Fruit fly (Drosophila melanogaster) whole organism, wandering third instar larva: ENCODE measurements around the gene CG43291.
A peak's percentile ranks its signal among the peaks of the same experiment; 100 is the strongest.

Source experiments
- Abd-B ChIP-seq: fragments of >200 bp; optimal IDR thresholded peaks from 2 replicates; lab custom pipeline; 2017; ENCODE audit warnings: missing biosample characterization, missing genetic modification characterization
- CG32264 ChIP-seq: fragments of 200-800 bp; sonication (Bioruptor generic); optimal IDR thresholded peaks from 2 replicates; lab custom pipeline; 2016; ENCODE audit warnings: missing biosample characterization, missing genetic modification characterization
- Dfd ChIP-seq: fragments of >200 bp; optimal IDR thresholded peaks from 2 replicates; lab custom pipeline; 2017; ENCODE audit warnings: missing biosample characterization, missing genetic modification characterization
- Dif ChIP-seq: fragments of 200-275, 200-300 bp; sonication (Bioruptor generic); optimal IDR thresholded peaks from 2 replicates; lab custom pipeline; 2018; ENCODE audit warnings: missing biosample characterization, missing genetic modification characterization; ENCODE audit not compliant: partially characterized antibody
- GATAd ChIP-seq: sonication (Bioruptor generic); optimal IDR thresholded peaks from 2 replicates; lab custom pipeline; 2016; ENCODE audit warnings: missing biosample characterization, missing genetic modification characterization
- HLH106 ChIP-seq: fragments of 200-800 bp; optimal IDR thresholded peaks from 3 replicates; lab custom pipeline; 2019; ENCODE audit warnings: missing biosample characterization, mild to moderate bottlenecking, missing genetic modification characterization, moderate library complexity
- Hr78 ChIP-seq: fragments of >200 bp; optimal IDR thresholded peaks from 2 replicates; lab custom pipeline; 2017; ENCODE audit warnings: missing biosample characterization, missing genetic modification characterization
- Hr83 ChIP-seq: fragments of 200-300 bp; sonication (Bioruptor generic); optimal IDR thresholded peaks from 2 replicates; lab custom pipeline; 2016; ENCODE audit warnings: missing biosample characterization, mild to moderate bottlenecking, missing genetic modification characterization, moderate library complexity; ENCODE audit not compliant: poor library complexity, severe bottlenecking
- Jra ChIP-seq: sonication (Bioruptor generic); optimal IDR thresholded peaks from 2 replicates; lab custom pipeline; 2016; ENCODE audit warnings: missing biosample characterization, missing genetic modification characterization
- Mio ChIP-seq: sonication (Bioruptor generic); optimal IDR thresholded peaks from 2 replicates; lab custom pipeline; 2016; ENCODE audit warnings: missing biosample characterization, missing genetic modification characterization
- N ChIP-seq: fragments of >200 bp; optimal IDR thresholded peaks from 2 replicates; lab custom pipeline; 2018; ENCODE audit warnings: missing biosample characterization, missing external identifiers, missing genetic modification characterization
- OdsH ChIP-seq: fragments of 200-800 bp; sonication (Bioruptor generic); optimal IDR thresholded peaks from 2 replicates; lab custom pipeline; 2016; ENCODE audit warnings: missing biosample characterization, mild to moderate bottlenecking, missing genetic modification characterization
- Rel ChIP-seq, 2 experiments: fragments of 200-800 bp; sonication (Bioruptor generic) in 1 of 2; optimal IDR thresholded peaks; 2 replicates in 1 of 2; 3 replicates in 1 of 2; lab custom pipeline; 2016 to 2019; ENCODE audit warnings: mild to moderate bottlenecking in 2 of 2, missing biosample characterization in 2 of 2, missing genetic modification characterization in 2 of 2, moderate library complexity in 1 of 2
- Sp1 ChIP-seq: fragments of 200-800 bp; sonication (Bioruptor generic); optimal IDR thresholded peaks from 3 replicates; lab custom pipeline; 2019; ENCODE audit warnings: missing biosample characterization, mild to moderate bottlenecking, missing genetic modification characterization, moderate library complexity
- Vsx2 ChIP-seq: fragments of 200-300, 225-300 bp; sonication (Bioruptor generic); optimal IDR thresholded peaks from 2 replicates; lab custom pipeline; 2018; ENCODE audit warnings: missing biosample characterization, missing genetic modification characterization; ENCODE audit not compliant: partially characterized antibody
- br ChIP-seq: fragments of 200-800 bp; sonication (Bioruptor generic); optimal IDR thresholded peaks from 2 replicates; lab custom pipeline; 2016; ENCODE audit warnings: missing biosample characterization, missing genetic modification characterization
- brk ChIP-seq: fragments of 200-800 bp; sonication (Bioruptor generic); optimal IDR thresholded peaks from 2 replicates; lab custom pipeline; 2016; ENCODE audit warnings: missing biosample characterization, mild to moderate bottlenecking, missing genetic modification characterization
- dl ChIP-seq, 2 experiments: fragments of 175-275, 200-275 bp in 1 of 2; fragments of 200-275 bp in 1 of 2; sonication (Bioruptor generic); optimal IDR thresholded peaks; lab custom pipeline; 2018; ENCODE audit warnings: mild to moderate bottlenecking in 2 of 2, missing biosample characterization in 2 of 2, missing genetic modification characterization in 2 of 2, moderate library complexity in 2 of 2; ENCODE audit not compliant: partially characterized antibody in 2 of 2, insufficient read depth in 1 of 2
- dmrt93B ChIP-seq: fragments of 200-800 bp; sonication (Bioruptor generic); optimal IDR thresholded peaks from 2 replicates; lab custom pipeline; 2018; ENCODE audit warnings: missing biosample characterization, mild to moderate bottlenecking, missing genetic modification characterization
- dsf ChIP-seq: sonication (Bioruptor generic); optimal IDR thresholded peaks from 2 replicates; lab custom pipeline; 2016; ENCODE audit warnings: missing biosample characterization, missing genetic modification characterization, borderline replicate concordance
- ey ChIP-seq: fragments of 200-800 bp; sonication (Bioruptor generic); optimal IDR thresholded peaks from 2 replicates; lab custom pipeline; 2016; ENCODE audit warnings: missing biosample characterization, missing genetic modification characterization
- fru ChIP-seq: fragments of 200-800 bp; sonication (Bioruptor generic); optimal IDR thresholded peaks from 3 replicates; lab custom pipeline; 2016; ENCODE audit warnings: missing biosample characterization, mild to moderate bottlenecking, missing genetic modification characterization
- h ChIP-seq: fragments of 200-800 bp; sonication (Bioruptor generic); optimal IDR thresholded peaks from 3 replicates; lab custom pipeline; 2016; ENCODE audit warnings: missing biosample characterization, mild to moderate bottlenecking, missing genetic modification characterization
- jim ChIP-seq: fragments of 175-275, 200-325 bp; sonication (Bioruptor generic); optimal IDR thresholded peaks from 2 replicates; lab custom pipeline; 2016; ENCODE audit warnings: missing biosample characterization, mild to moderate bottlenecking, missing genetic modification characterization
- pan ChIP-seq: fragments of >200 bp; optimal IDR thresholded peaks from 2 replicates; lab custom pipeline; 2017
- psq ChIP-seq: fragments of 200-800 bp; sonication (Bioruptor generic); optimal IDR thresholded peaks from 3 replicates; lab custom pipeline; 2017; ENCODE audit warnings: missing biosample characterization, mild to moderate bottlenecking, missing genetic modification characterization, moderate library complexity
- rgr ChIP-seq: fragments of 200-800 bp; sonication (Bioruptor generic); optimal IDR thresholded peaks from 3 replicates; lab custom pipeline; 2016; ENCODE audit warnings: missing biosample characterization, mild to moderate bottlenecking, missing genetic modification characterization
- sage ChIP-seq: fragments of 200-800 bp; sonication (Bioruptor generic); optimal IDR thresholded peaks from 2 replicates; lab custom pipeline; 2016; ENCODE audit warnings: missing biosample characterization, mild to moderate bottlenecking, missing genetic modification characterization
- sv ChIP-seq: fragments of 200-800 bp; sonication (Bioruptor generic); optimal IDR thresholded peaks from 3 replicates; lab custom pipeline; 2016; ENCODE audit warnings: missing biosample characterization, missing genetic modification characterization
- usp ChIP-seq: fragments of >200 bp; optimal IDR thresholded peaks from 2 replicates; lab custom pipeline; 2017; ENCODE audit warnings: missing biosample characterization, missing genetic modification characterization
- woc ChIP-seq: sonication (Bioruptor generic); optimal IDR thresholded peaks from 2 replicates; lab custom pipeline; 2016; ENCODE audit warnings: missing biosample characterization, mild to moderate bottlenecking, missing genetic modification characterization

The CG43291 gene

DNA sequence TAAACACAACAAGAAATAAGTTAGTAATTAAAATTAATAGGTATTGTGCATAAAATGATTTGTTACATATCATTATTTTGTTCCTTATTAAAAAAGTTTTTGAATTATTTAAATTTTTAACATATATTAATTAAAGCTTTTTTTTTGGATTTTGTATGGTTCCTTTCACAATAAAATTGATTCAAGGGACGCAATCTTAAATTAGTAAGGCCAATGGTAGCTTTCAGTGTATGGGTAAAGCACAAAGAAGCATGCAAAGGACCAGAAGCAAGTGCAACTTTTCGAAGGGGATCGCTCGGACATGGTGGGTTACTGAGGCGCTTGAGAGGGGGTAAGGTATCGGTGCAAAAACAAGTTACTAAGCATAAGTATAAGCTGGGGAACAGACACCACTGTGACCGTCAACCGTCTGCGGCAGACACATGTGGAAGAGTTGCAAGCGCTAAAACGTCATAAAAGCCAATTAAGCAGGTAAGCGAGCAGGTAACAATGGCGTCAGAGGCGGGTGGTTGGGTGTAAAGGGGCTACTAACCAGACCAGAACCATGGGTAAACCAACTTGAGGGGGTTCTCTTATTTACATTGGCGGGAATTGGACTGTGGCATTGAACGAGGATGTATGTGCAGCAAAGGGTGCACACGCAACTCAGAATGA lies 31.2 kb upstream of the CG43291 start (continued):
- no peak for TF ChIP-seq ey

DNA sequence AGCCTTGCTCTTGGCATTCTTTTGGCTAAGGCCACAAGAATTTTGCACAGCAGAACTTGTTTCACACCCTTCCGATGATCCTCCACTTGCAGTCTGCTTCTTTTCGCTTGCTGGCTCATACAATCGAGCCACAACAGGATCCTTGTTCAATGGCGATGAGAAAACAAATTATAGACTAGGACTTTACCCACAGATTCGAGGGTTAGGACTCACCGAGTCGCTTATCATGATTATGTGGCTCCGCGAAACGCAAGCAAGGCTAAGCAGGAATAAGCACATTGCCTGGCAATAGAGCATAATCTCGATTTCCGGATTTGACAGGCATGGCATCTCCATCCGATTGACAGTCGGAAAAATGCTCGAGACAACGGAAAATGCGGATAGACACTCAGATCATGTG lies 17.6 kb upstream of the CG43291 start, which contains the start of the genes CG14839 and CG14841:
TSS of gene CG14839 (plus strand) at position 301 of the 400 bp plus-strand sequence.
TSS of gene CG14841 (minus strand) at position 332 of the 400 bp plus-strand sequence.
- TF ChIP-seq Hr78 (GFP tag; lab: Kevin White, UChicago) = no peak
- TF ChIP-seq psq (GFP tag; lab: Kevin White, UChicago) = no peak
- TF ChIP-seq usp (GFP tag; lab: Kevin White, UChicago) = no peak
- no peak for TF ChIP-seq Vsx2 (GFP tag; lab: Kevin White, UChicago)
- TF ChIP-seq rgr (GFP tag; lab: Kevin White, UChicago) = no peak
- TF ChIP-seq jim (GFP tag; lab: Kevin White, UChicago) = no peak
- no peak for TF ChIP-seq dsf
- no peak for TF ChIP-seq Rel (GFP tag; optimal IDR thresholded peaks at IDR 0.05; lab: Kevin White, UChicago)
- TF ChIP-seq Rel (tag; optimal IDR thresholded peaks at IDR 0.05; lab: Kevin White, UChicago) = no peak
- TF ChIP-seq sv = no peak
- no peak for TF ChIP-seq pan (lab: Kevin White, UChicago)
- TF ChIP-seq Dif = no peak
- no peak for TF ChIP-seq woc (GFP tag; lab: Kevin White, UChicago)
- no peak for TF ChIP-seq N (GFP tag; lab: Kevin White, UChicago)
- TF ChIP-seq GATAd = no peak
- no peak for TF ChIP-seq sage (GFP tag; lab: Kevin White, UChicago)
- TF ChIP-seq h (GFP tag; lab: Kevin White, UChicago) = no peak
- no peak for TF ChIP-seq ey
- no peak for TF ChIP-seq Hr83 (GFP tag; lab: Kevin White, UChicago)
- no peak for TF ChIP-seq br (GFP tag; lab: Kevin White, UChicago)
- TF ChIP-seq dmrt93B (GFP tag; lab: Kevin White, UChicago) = no peak

DNA sequence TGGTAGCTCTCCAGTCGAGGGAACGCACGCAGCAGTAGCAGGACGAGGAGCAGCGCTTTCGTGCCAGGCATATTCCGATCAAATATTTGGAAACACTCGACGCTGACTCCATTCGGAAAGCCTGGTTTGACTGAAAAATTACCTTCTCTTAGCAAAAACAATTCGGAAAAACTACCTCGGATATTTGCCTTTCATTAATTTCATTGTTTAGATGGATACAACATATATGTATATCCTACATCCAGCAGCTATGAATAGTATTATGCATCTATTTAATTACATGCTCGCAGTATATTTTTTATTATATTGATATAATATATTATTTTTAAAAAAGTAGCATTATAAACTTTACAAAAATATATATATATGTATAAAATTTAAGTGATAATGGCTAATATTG lies 16.6 kb upstream of the CG43291 start, which contains the start of gene CG14840:
TSS of gene CG14840 (minus strand) at position 101 of the 400 bp plus-strand sequence.
- TF ChIP-seq Rel (GFP tag; optimal IDR thresholded peaks at IDR 0.05; lab: Kevin White, UChicago) = no peak
- TF ChIP-seq Rel (tag; optimal IDR thresholded peaks at IDR 0.05; lab: Kevin White, UChicago) = no peak
- no peak for TF ChIP-seq Abd-B (GFP tag; lab: Kevin White, UChicago)
- TF ChIP-seq sv = no peak
- TF ChIP-seq CG32264 (GFP tag; lab: Kevin White, UChicago) = no peak
- no peak for TF ChIP-seq Mio (GFP tag; lab: Kevin White, UChicago)
- TF ChIP-seq sage (GFP tag; lab: Kevin White, UChicago) = no peak
- no peak for TF ChIP-seq br (GFP tag; lab: Kevin White, UChicago)
- TF ChIP-seq Sp1 (GFP tag; lab: Kevin White, UChicago) = no peak
- TF ChIP-seq brk (GFP tag; lab: Kevin White, UChicago) = no peak
- TF ChIP-seq OdsH (GFP tag; lab: Kevin White, UChicago) = no peak

DNA sequence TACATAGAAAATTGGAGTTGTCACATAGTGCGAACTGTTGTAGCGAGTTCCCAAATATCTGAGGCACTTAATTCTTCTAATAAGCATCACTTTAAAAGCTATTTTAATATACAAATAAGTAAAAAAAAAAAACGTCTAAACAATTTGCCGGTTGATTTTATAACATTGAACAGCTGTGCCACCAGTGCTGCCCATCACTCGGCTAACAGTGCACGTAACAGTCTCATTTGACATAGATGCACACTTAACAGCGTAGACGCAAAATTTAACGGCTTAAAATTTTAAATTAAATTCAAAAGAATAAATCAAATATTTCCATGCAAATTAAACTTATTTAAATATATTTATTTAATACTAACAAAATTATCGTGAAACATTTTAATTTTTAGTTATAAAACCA lies 15.3 kb upstream of the CG43291 start, which contains the start of gene MetRS-m:
TSS of gene MetRS-m (minus strand) at position 171 of the 400 bp plus-strand sequence.
- peak; percentile 31 for TF ChIP-seq sage (GFP tag; lab: Kevin White, UChicago)
- no peak for TF ChIP-seq psq (GFP tag; lab: Kevin White, UChicago)

DNA sequence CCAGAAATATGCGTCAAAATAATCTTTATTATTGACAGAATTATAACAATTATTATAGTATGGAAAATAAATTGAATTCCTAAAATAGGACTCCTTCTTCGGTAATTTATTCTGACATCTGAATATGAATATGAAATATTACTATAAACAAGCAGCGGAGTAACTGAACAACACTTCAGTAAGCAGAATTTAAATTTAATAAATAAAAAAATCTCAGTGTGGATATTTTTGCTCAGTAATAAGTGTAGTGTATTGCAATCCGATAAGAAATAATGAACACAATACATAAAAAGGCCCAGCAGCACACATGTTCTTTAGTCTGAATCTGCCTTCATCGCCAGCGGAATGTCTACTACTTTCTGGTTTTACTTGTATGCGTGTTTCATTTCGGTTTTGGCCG lies 11.3 kb upstream of the CG43291 start, which contains the start of gene CG43179:
TSS of gene CG43179 (plus strand) at position 301 of the 400 bp plus-strand sequence.
- TF ChIP-seq h (GFP tag; lab: Kevin White, UChicago) (no peak), pan (lab: Kevin White, UChicago) (no peak)

DNA sequence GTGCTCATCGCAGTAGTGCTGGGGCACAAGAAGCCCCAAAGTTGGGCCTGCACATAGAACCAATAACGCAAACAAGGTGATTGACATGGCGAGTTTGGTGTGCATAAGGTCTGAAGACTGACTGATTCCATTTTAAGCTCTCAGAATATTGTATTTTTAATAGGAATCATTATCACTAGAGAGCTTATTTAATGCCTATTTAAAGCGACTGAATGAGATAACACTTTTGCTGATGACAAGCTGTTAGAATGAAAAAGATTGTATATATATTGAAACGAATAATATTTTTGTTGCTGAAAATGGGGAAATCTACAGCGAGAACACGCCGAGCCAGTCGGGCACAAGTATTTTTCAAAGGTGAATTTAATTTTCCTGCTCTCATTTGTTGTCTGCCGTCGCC lies 894 bp upstream of the CG43291 start, which contains the start of gene CG9616:
TSS of gene CG9616 (minus strand) at position 101 of the 400 bp plus-strand sequence.
- TF ChIP-seq Dfd (GFP tag; lab: Kevin White, UChicago) = no peak
- TF ChIP-seq dl (GFP tag; optimal IDR thresholded peaks at IDR 0.05; lab: Kevin White, UChicago; ENCODE audit: insufficient read depth in 1 of 2, partially characterized antibody in 2 of 2) = no peak
- TF ChIP-seq Rel (GFP tag; optimal IDR thresholded peaks at IDR 0.05; lab: Kevin White, UChicago) = no peak
- no peak for TF ChIP-seq Rel (tag; optimal IDR thresholded peaks at IDR 0.05; lab: Kevin White, UChicago)
- no peak for TF ChIP-seq Jra (GFP tag; lab: Kevin White, UChicago)
- no peak for TF ChIP-seq sage (GFP tag; lab: Kevin White, UChicago)
- TF ChIP-seq h (GFP tag; lab: Kevin White, UChicago) = no peak
- TF ChIP-seq HLH106 (tag; lab: Kevin White, UChicago) = no peak
- no peak for TF ChIP-seq fru (GFP tag; lab: Kevin White, UChicago)
- TF ChIP-seq Dif = no peak
- no peak for TF ChIP-seq Abd-B (GFP tag; lab: Kevin White, UChicago)
